Worm (Caenorhabditis elegans) whole organism, L2 larva: ENCODE data around the gene nas-39.

Experiments used
- mdl-1 ChIP-seq, 2 experiments: fragments of 150-350 bp in 1 of 2; sonication (generic microtip) in 1 of 2; optimal IDR thresholded peaks; 2 replicates each; lab custom pipeline; 2017; ENCODE audit warnings: missing biosample characterization in 2 of 2, missing genetic modification characterization in 2 of 2
- nhr-12 ChIP-seq: fragments of 150-350 bp; optimal IDR thresholded peaks from 2 replicates; lab custom pipeline; 2014; ENCODE audit warnings: missing biosample characterization, missing genetic modification characterization
- nhr-6 ChIP-seq: fragments of 150-350 bp; optimal IDR thresholded peaks from 2 replicates; lab custom pipeline; 2014; ENCODE audit warnings: missing biosample characterization, missing genetic modification characterization
- unc-62 ChIP-seq: fragments of 150-350 bp; optimal IDR thresholded peaks from 2 replicates; lab custom pipeline; 2014; ENCODE audit warnings: missing biosample characterization, missing genetic modification reagents, missing genetic modification characterization

DNA sequence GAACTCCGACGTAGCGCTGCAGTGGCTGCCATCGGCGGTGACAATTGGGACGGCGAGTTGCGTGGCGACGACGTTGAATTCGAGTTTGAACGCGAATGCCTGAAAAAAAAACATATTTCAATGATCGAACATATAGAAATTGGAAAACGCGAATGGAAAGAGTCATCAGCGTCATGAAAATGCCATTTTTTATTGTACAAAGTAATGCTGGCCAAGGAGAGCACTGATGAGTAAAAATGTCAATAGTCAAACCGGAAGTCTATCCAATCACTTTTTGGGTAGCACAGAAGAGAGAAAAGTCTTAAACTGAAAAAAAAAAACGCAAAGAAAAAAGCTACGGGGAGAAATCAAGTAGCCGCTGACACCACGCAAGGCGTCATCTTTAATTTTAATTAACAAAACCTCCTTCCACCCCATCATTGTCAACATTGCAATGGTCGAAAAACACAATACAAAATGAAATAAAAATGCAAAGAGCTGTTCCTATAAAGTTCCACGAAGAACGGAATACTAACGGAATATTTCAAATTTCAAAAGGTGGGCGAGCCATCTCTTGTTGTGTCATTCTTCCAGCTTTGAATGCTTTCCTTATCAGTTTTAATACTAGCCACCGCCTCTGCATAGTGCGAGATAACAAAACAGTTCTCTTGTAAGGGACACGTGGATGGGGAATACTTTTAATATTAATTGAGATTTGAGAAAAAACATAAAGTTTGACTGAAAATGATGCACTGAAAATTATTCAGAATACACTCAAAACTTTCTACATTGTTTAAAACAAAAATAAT lies 43.3 kb upstream of the nas-39 start:
- no peak for TF ChIP-seq nhr-12 (tag; lab: Kevin White, UChicago)
- no peak for TF ChIP-seq unc-62 (GFP tag; lab: Kevin White, UChicago)
- TF ChIP-seq mdl-1 (tag; optimal IDR thresholded peaks at IDR 0.05; lab: Kevin White, UChicago) = no peak
- TF ChIP-seq nhr-6 (tag; lab: Kevin White, UChicago) = no peak
